Fruit fly (Drosophila melanogaster): ENCODE data around the gene CG5653.
A peak's percentile ranks its signal among the peaks of the same experiment; 100 is the strongest.

CG5653 gene

dm6 chr3L:8978678-8979413 is 12.7 kb upstream of the CG5653 start (continued):
- TF ChIP-seq CG11696 (GFP tag; IDR thresholded peaks at IDR 0.05) (0 out of 2 replicates have a peak, but pooled peaks have one; percentile 21), oc (tag; optimal IDR thresholded peaks at IDR 0.05) (peak; percentile 49), CG8944 (GFP tag; optimal IDR thresholded peaks at IDR 0.05) (no peak), Antp (GFP tag; optimal IDR thresholded peaks at IDR 0.05) (no peak), CG12942 (GFP tag; optimal IDR thresholded peaks at IDR 0.05) (no peak), abd-A (tag; optimal IDR thresholded peaks at IDR 0.05) (no peak), Lpt (GFP tag; optimal IDR thresholded peaks at IDR 0.05) (no peak), CG10959 (GFP tag; IDR thresholded peaks at IDR 0.05) (no peak), slou (GFP tag; optimal IDR thresholded peaks at IDR 0.05) (no peak), CG10209 (GFP tag; optimal IDR thresholded peaks at IDR 0.05) (no peak), gem (tag; optimal IDR thresholded peaks at IDR 0.05) (peak; percentile 46), Oli (tag; optimal IDR thresholded peaks at IDR 0.05) (peak; percentile 17), CG4360 (GFP tag; IDR thresholded peaks at IDR 0.05) (no peak), toy (GFP tag; IDR thresholded peaks at IDR 0.05) (no peak), CG11695 (GFP tag; IDR thresholded peaks at IDR 0.05) (no peak), hth (optimal IDR thresholded peaks at IDR 0.05) (no peak), Atf6 (GFP tag; IDR thresholded peaks at IDR 0.05) (0 out of 2 replicates have a peak, but pooled peaks have one; percentile 18), Sin3A (optimal IDR thresholded peaks at IDR 0.05) (no peak), CG5245 (GFP tag; optimal IDR thresholded peaks at IDR 0.05) (no peak), Usf (GFP tag; optimal IDR thresholded peaks at IDR 0.05) (no peak), wor (GFP tag; IDR thresholded peaks at IDR 0.05) (no peak), stwl (tag; optimal IDR thresholded peaks at IDR 0.05) (no peak), Dref (GFP tag; IDR thresholded peaks at IDR 0.05) (no peak), trem (tag; optimal IDR thresholded peaks at IDR 0.05) (no peak), Deaf1 (tag; optimal IDR thresholded peaks at IDR 0.05) (no peak), sisA (GFP tag; IDR thresholded peaks at IDR 0.05) (peak; percentile 33; the same call in 1 of the 2 replicates), NC2β (GFP tag; optimal IDR thresholded peaks at IDR 0.05) (no peak), bigmax (GFP tag; optimal IDR thresholded peaks at IDR 0.05) (no peak), CG2875 (GFP tag; optimal IDR thresholded peaks at IDR 0.05) (no peak), da (GFP tag; optimal IDR thresholded peaks at IDR 0.05) (no peak), CG10321 (GFP tag; IDR thresholded peaks at IDR 0.05) (no peak), CG16863 (GFP tag; optimal IDR thresholded peaks at IDR 0.05) (no peak), CG33213 (GFP tag; optimal IDR thresholded peaks at IDR 0.05) (no peak), tgo (GFP tag; IDR thresholded peaks at IDR 0.05) (no peak; the same call in 2 of the 3 replicates), pb (GFP tag; optimal IDR thresholded peaks at IDR 0.05) (no peak), CG30020 (tag; optimal IDR thresholded peaks at IDR 0.05) (no peak), crol (GFP tag; IDR thresholded peaks at IDR 0.05) (peak; percentile 89), Nf-YB (GFP tag; optimal IDR thresholded peaks at IDR 0.05) (peak; percentile 17), ttk (GFP tag; IDR thresholded peaks at IDR 0.05) (peak; percentile 51), CG9609 (GFP tag; optimal IDR thresholded peaks at IDR 0.05) (no peak), gro (GFP tag; optimal IDR thresholded peaks at IDR 0.05) (no peak), Awh (GFP tag; IDR thresholded peaks at IDR 0.05) (no peak), gsb-n (tag; optimal IDR thresholded peaks at IDR 0.05) (no peak), dysf (GFP tag; IDR thresholded peaks at IDR 0.05) (no peak), p53 (GFP tag; optimal IDR thresholded peaks at IDR 0.05) (no peak), mld (GFP tag; IDR thresholded peaks at IDR 0.05; ENCODE audit: partially characterized antibody) (no peak), chinmo (GFP tag; IDR thresholded peaks at IDR 0.05; ENCODE audit: partially characterized antibody) (peak; percentile 99), dpn (GFP tag; optimal IDR thresholded peaks at IDR 0.05) (peak in 1 of 2 experiments; percentile 34), CG13424 (tag; optimal IDR thresholded peaks at IDR 0.05) (no peak), CG15073 (GFP tag; optimal IDR thresholded peaks at IDR 0.05) (no peak), CG18619 (GFP tag; optimal IDR thresholded peaks at IDR 0.05) (no peak), Med (GFP tag) (peak; percentile 26)
